Fruit fly (Drosophila melanogaster) whole organism, embryonic: ENCODE data around the gene Cog3.

Experiments
- Ada2b ChIP-seq: fragments of 200-800 bp; sonication (Bioruptor generic); IDR thresholded peaks from 2 replicates; pipeline ENCODE4 v1.3.6; 2022; ENCODE audit warnings: missing biosample characterization, missing genetic modification characterization
- Atf-2 ChIP-seq: fragments of 200-800 bp; sonication (Bioruptor generic); optimal IDR thresholded peaks from 2 replicates; lab custom pipeline; 2016; ENCODE audit warnings: missing biosample characterization, missing genetic modification characterization
- CG10979 ChIP-seq: fragments of 200-800 bp; sonication (Bioruptor generic); optimal IDR thresholded peaks from 2 replicates; lab custom pipeline; 2018; ENCODE audit warnings: missing biosample characterization, mild to moderate bottlenecking, missing genetic modification characterization, moderate library complexity
- CG11504 ChIP-seq: fragments of 200-800 bp; sonication (Bioruptor generic); optimal IDR thresholded peaks from 3 replicates; lab custom pipeline; 2019; ENCODE audit warnings: missing biosample characterization, mild to moderate bottlenecking, missing genetic modification characterization, moderate library complexity
- CG13287 ChIP-seq: fragments of 200-800 bp; sonication (Bioruptor generic); IDR thresholded peaks from 2 replicates; pipeline ENCODE4 v1.3.6; 2022; ENCODE audit warnings: missing biosample characterization, missing genetic modification characterization; ENCODE audit not compliant: partially characterized antibody
- CG15073 ChIP-seq: fragments of 200-800 bp; sonication (Bioruptor generic); optimal IDR thresholded peaks from 2 replicates; lab custom pipeline; 2016; ENCODE audit warnings: missing biosample characterization, missing genetic modification characterization
- CG15269 ChIP-seq: fragments of 200-800 bp; sonication (Bioruptor generic); optimal IDR thresholded peaks from 2 replicates; lab custom pipeline; 2018; ENCODE audit warnings: missing biosample characterization, mild to moderate bottlenecking, missing genetic modification characterization, moderate library complexity
- CG15479 ChIP-seq: fragments of 200-800 bp; sonication (Bioruptor generic); optimal IDR thresholded peaks from 3 replicates; lab custom pipeline; 2019; ENCODE audit warnings: missing biosample characterization, mild to moderate bottlenecking, missing genetic modification characterization, moderate library complexity
- CG30403 ChIP-seq: fragments of 200-800 bp; sonication (Bioruptor generic); optimal IDR thresholded peaks from 3 replicates; lab custom pipeline; 2016; ENCODE audit warnings: missing biosample characterization, missing genetic modification characterization
- CG31365 ChIP-seq: fragments of 200-800 bp; sonication (Bioruptor generic); optimal IDR thresholded peaks from 2 replicates; lab custom pipeline; 2018; ENCODE audit warnings: missing biosample characterization, mild to moderate bottlenecking, missing genetic modification characterization
- CG3838 ChIP-seq: fragments of 200-800 bp; sonication (Bioruptor generic); optimal IDR thresholded peaks from 3 replicates; lab custom pipeline; 2016; ENCODE audit warnings: missing biosample characterization, missing genetic modification characterization
- CG4328 ChIP-seq: fragments of 200-800 bp; sonication (Bioruptor generic); optimal IDR thresholded peaks from 3 replicates; lab custom pipeline; 2017; ENCODE audit warnings: missing biosample characterization, missing genetic modification reagents, missing genetic modification characterization
- CG4404 ChIP-seq: fragments of 200-800 bp; sonication (Bioruptor generic); IDR thresholded peaks from 2 replicates; pipeline ENCODE4 v1.3.6; 2022; ENCODE audit warnings: missing biosample characterization, missing genetic modification characterization
- CG6654 ChIP-seq: fragments of 200-800 bp; sonication (Bioruptor generic); optimal IDR thresholded peaks from 2 replicates; lab custom pipeline; 2017; ENCODE audit warnings: missing biosample characterization, mild to moderate bottlenecking, missing genetic modification characterization
- CG6689 ChIP-seq: fragments of 200-800 bp; sonication (Bioruptor generic); IDR thresholded peaks from 2 replicates; pipeline ENCODE4 v1.3.6; 2022; ENCODE audit warnings: missing biosample characterization, missing genetic modification characterization
- CG7556 ChIP-seq: fragments of 200-800 bp; sonication (Bioruptor generic); optimal IDR thresholded peaks from 2 replicates; lab custom pipeline; 2017; ENCODE audit warnings: missing biosample characterization, mild to moderate bottlenecking, missing genetic modification characterization
- CG8359 ChIP-seq: fragments of 200-800 bp; sonication (Bioruptor generic); optimal IDR thresholded peaks from 2 replicates; lab custom pipeline; 2017; ENCODE audit warnings: missing biosample characterization, mild to moderate bottlenecking, missing genetic modification characterization, borderline replicate concordance
- CG9609 ChIP-seq: fragments of 200-800 bp; sonication (Bioruptor generic); optimal IDR thresholded peaks from 3 replicates; lab custom pipeline; 2016; ENCODE audit warnings: missing biosample characterization, missing genetic modification characterization
- CG9817 ChIP-seq: fragments of 200-800 bp; sonication (Bioruptor generic); optimal IDR thresholded peaks from 2 replicates; lab custom pipeline; 2018; ENCODE audit warnings: missing biosample characterization, mild to moderate bottlenecking, missing genetic modification characterization, moderate library complexity
- CHES-1-like ChIP-seq: fragments of 200-800 bp; sonication (Bioruptor generic); optimal IDR thresholded peaks from 2 replicates; lab custom pipeline; 2016; ENCODE audit warnings: missing biosample characterization, missing genetic modification characterization
- D19B ChIP-seq: fragments of 200-800 bp; sonication (Bioruptor generic); optimal IDR thresholded peaks from 2 replicates; lab custom pipeline; 2017; ENCODE audit warnings: missing biosample characterization, mild to moderate bottlenecking, missing genetic modification characterization
- Dll ChIP-seq: fragments of 200-800 bp; sonication (Bioruptor generic); IDR thresholded peaks from 4 replicates; pipeline ENCODE4 v1.3.6; 2022; ENCODE audit warnings: missing biosample characterization, missing genetic modification characterization; ENCODE audit not compliant: partially characterized antibody
- Elba2 ChIP-seq: fragments of 200-800 bp; sonication (Bioruptor generic); optimal IDR thresholded peaks from 3 replicates; lab custom pipeline; 2016; ENCODE audit warnings: missing biosample characterization, missing genetic modification characterization
- Fer2 ChIP-seq: fragments of 200-800 bp; sonication (Bioruptor generic); optimal IDR thresholded peaks from 2 replicates; lab custom pipeline; 2018; ENCODE audit warnings: missing biosample characterization, mild to moderate bottlenecking, missing genetic modification characterization, moderate library complexity
- H2.0 ChIP-seq: fragments of 200-800 bp; sonication (Bioruptor generic); IDR thresholded peaks from 2 replicates; pipeline ENCODE4 v1.3.6; 2022; ENCODE audit warnings: missing biosample characterization, missing genetic modification characterization
- Hr3 ChIP-seq: fragments of 200-800 bp; sonication (Bioruptor generic); optimal IDR thresholded peaks from 3 replicates; lab custom pipeline; 2016; ENCODE audit warnings: missing biosample characterization, missing genetic modification characterization
- MBD-R2 ChIP-seq: fragments of 200-800 bp; sonication (Bioruptor generic); IDR thresholded peaks from 2 replicates; pipeline ENCODE4 v1.3.6; 2022; ENCODE audit warnings: missing biosample characterization, missing genetic modification characterization
- Max ChIP-seq: fragments of 200-800 bp; sonication (Bioruptor generic); optimal IDR thresholded peaks from 2 replicates; lab custom pipeline; 2016; ENCODE audit warnings: missing biosample characterization, mild to moderate bottlenecking, missing genetic modification characterization
- Opbp ChIP-seq: fragments of 200-800 bp; sonication (Bioruptor generic); IDR thresholded peaks from 3 replicates; pipeline ENCODE4 v1.3.6; 2022; ENCODE audit warnings: missing biosample characterization, missing genetic modification characterization; ENCODE audit not compliant: partially characterized antibody
- Ptx1 ChIP-seq: fragments of 200-800 bp; sonication (Bioruptor generic); IDR thresholded peaks from 2 replicates; pipeline ENCODE4 v1.3.6; 2022; ENCODE audit warnings: missing biosample characterization, missing genetic modification characterization
- Spps ChIP-seq: fragments of 200-800 bp; sonication (Bioruptor generic); optimal IDR thresholded peaks from 2 replicates; lab custom pipeline; 2018; ENCODE audit warnings: missing biosample characterization, mild to moderate bottlenecking, missing genetic modification characterization
- ato ChIP-seq: fragments of 200-800 bp; sonication (Bioruptor generic); IDR thresholded peaks from 2 replicates; pipeline ENCODE4 v1.3.6; 2022; ENCODE audit warnings: missing biosample characterization, missing genetic modification characterization; ENCODE audit not compliant: partially characterized antibody
- bbx ChIP-seq: fragments of 200-800 bp; sonication (Bioruptor generic); IDR thresholded peaks from 2 replicates; pipeline ENCODE4 v1.3.6; 2022; ENCODE audit warnings: missing biosample characterization, missing genetic modification characterization; ENCODE audit not compliant: partially characterized antibody
- br ChIP-seq: fragments of >200 bp; optimal IDR thresholded peaks from 2 replicates; lab custom pipeline; 2017
- cas ChIP-seq: fragments of 200-800 bp; sonication (Bioruptor generic); IDR thresholded peaks from 2 replicates; pipeline ENCODE4 v1.3.6; 2022; ENCODE audit warnings: missing biosample characterization, missing genetic modification characterization
- chm ChIP-seq: fragments of 200-800 bp; sonication (Bioruptor generic); IDR thresholded peaks from 2 replicates; pipeline ENCODE4 v1.3.6; 2022; ENCODE audit warnings: missing biosample characterization, missing genetic modification characterization
- dan ChIP-seq: fragments of 200-800 bp; sonication (Bioruptor generic); IDR thresholded peaks from 2 replicates; pipeline ENCODE4 v1.3.6; 2022; ENCODE audit warnings: missing biosample characterization, missing genetic modification characterization
- gsb-n ChIP-seq: fragments of 200-800 bp; sonication (Bioruptor generic); optimal IDR thresholded peaks from 3 replicates; lab custom pipeline; 2018; ENCODE audit warnings: missing biosample characterization, mild to moderate bottlenecking, missing genetic modification characterization
- ind ChIP-seq: fragments of 200-800 bp; sonication (Bioruptor generic); optimal IDR thresholded peaks from 3 replicates; lab custom pipeline; 2016; ENCODE audit warnings: missing biosample characterization, missing genetic modification characterization
- insv ChIP-seq, 2 experiments: fragments of 200-800 bp; sonication (Bioruptor generic); optimal IDR thresholded peaks; 3 replicates each; lab custom pipeline; 2016 to 2018; ENCODE audit warnings: missing biosample characterization in 2 of 2, missing genetic modification characterization in 2 of 2
- jing ChIP-seq: fragments of 200-800 bp; sonication (Bioruptor generic); optimal IDR thresholded peaks from 2 replicates; lab custom pipeline; 2018; ENCODE audit warnings: missing biosample characterization, mild to moderate bottlenecking, missing genetic modification characterization
- otp ChIP-seq: fragments of 200-800 bp; sonication (Bioruptor generic); IDR thresholded peaks from 3 replicates; pipeline ENCODE4, ENCODE4 v1.3.6; 2022; ENCODE audit warnings: missing biosample characterization, missing genetic modification characterization
- ranshi ChIP-seq: fragments of 200-800 bp; sonication (Bioruptor generic); IDR thresholded peaks from 2 replicates; pipeline ENCODE4 v1.3.6; 2022; ENCODE audit warnings: missing biosample characterization, missing genetic modification characterization
- schlank ChIP-seq: fragments of 200-800 bp; sonication (Bioruptor generic); optimal IDR thresholded peaks from 2 replicates; lab custom pipeline; 2018; ENCODE audit warnings: missing biosample characterization, mild to moderate bottlenecking, missing genetic modification characterization
- sisA ChIP-seq: fragments of 200-800 bp; sonication (Bioruptor generic); IDR thresholded peaks from 2 replicates; pipeline ENCODE4 v1.3.6; 2022; ENCODE audit warnings: missing biosample characterization, missing genetic modification characterization
- slou ChIP-seq: fragments of 200-800 bp; sonication (Bioruptor generic); optimal IDR thresholded peaks from 3 replicates; lab custom pipeline; 2016; ENCODE audit warnings: missing biosample characterization, missing genetic modification characterization
- tna ChIP-seq: fragments of 200-800 bp; sonication (Bioruptor generic); IDR thresholded peaks from 2 replicates; pipeline ENCODE4 v1.3.6; 2022; ENCODE audit warnings: missing biosample characterization, missing genetic modification characterization; ENCODE audit not compliant: partially characterized antibody
- usp ChIP-seq: fragments of >200 bp; optimal IDR thresholded peaks from 2 replicates; lab custom pipeline; 2017; ENCODE audit warnings: missing biosample characterization, missing genetic modification characterization
- yki ChIP-seq: fragments of >200 bp; optimal IDR thresholded peaks from 3 replicates; lab custom pipeline; 2018

Gene Cog3

dm6 chr2L:3478034-3478880 lies 21.4 kb upstream of the Cog3 start, which contains the start of gene Thor (continued):
- TF ChIP-seq CG15479 (GFP tag; lab: Kevin White, UChicago) (no peak), insv (GFP tag; optimal IDR thresholded peaks at IDR 0.05; lab: Kevin White, UChicago) (peak in 1 of 2 experiments; percentile 25), CG9817 (tag; lab: Kevin White, UChicago) (peak; percentile 26), Dll (GFP tag; lab: Robert Waterston, UW) (no peak), ind (no peak), CG9609 (GFP tag; lab: Kevin White, UChicago) (peak; percentile 22), Ptx1 (no peak), CG31365 (tag; lab: Kevin White, UChicago) (peak; percentile 46), gsb-n (tag; lab: Kevin White, UChicago) (peak; percentile 31), CG10979 (peak; percentile 50), CG11504 (tag; lab: Kevin White, UChicago) (peak; percentile 42), CG15073 (GFP tag; lab: Kevin White, UChicago) (no peak), Elba2 (no peak), otp (peak; percentile 89), tna (GFP tag; lab: Robert Waterston, UW) (peak; percentile 73; the same call in 1 of the 2 replicates), ranshi (GFP tag; lab: Robert Waterston, UW) (peak; percentile 71; the same call in 1 of the 2 replicates), Atf-2 (GFP tag; lab: Kevin White, UChicago) (peak; percentile 50), schlank (peak; percentile 81), Ada2b (peak; percentile 44), CHES-1-like (GFP tag; lab: Kevin White, UChicago) (peak; percentile 80), CG3838 (no peak), CG30403 (GFP tag; lab: Kevin White, UChicago) (peak; percentile 26), chm (GFP tag; lab: Robert Waterston, UW) (peak; percentile 95), jing (GFP tag; lab: Kevin White, UChicago) (no peak), CG7556 (GFP tag; lab: Kevin White, UChicago) (peak; percentile 59), Spps (tag; lab: Kevin White, UChicago) (peak; percentile 21), CG4404 (no peak), H2.0 (peak; percentile 66), cas (GFP tag; lab: Robert Waterston, UW) (peak; percentile 63), dan (no peak), usp (GFP tag; lab: Kevin White, UChicago) (no peak), MBD-R2 (GFP tag; lab: Robert Waterston, UW) (peak; percentile 21; the same call in 1 of the 2 replicates), slou (GFP tag; lab: Kevin White, UChicago) (peak; percentile 14), sisA (GFP tag; lab: Robert Waterston, UW) (peak; percentile 45), Max (peak; percentile 49), yki (lab: Kevin White, UChicago) (peak; percentile 89), CG15269 (tag; lab: Kevin White, UChicago) (peak; percentile 59), br (lab: Kevin White, UChicago) (no peak), CG6689 (GFP tag; lab: Robert Waterston, UW) (no peak), ato (peak; percentile 52), bbx (peak; percentile 78), CG6654 (GFP tag; lab: Kevin White, UChicago) (no peak), Hr3 (peak; percentile 13), CG4328 (peak; percentile 72), Fer2 (no peak), Opbp (GFP tag; lab: Robert Waterston, UW) (peak; percentile 71), D19B (no peak), CG8359 (peak; percentile 19), CG13287 (peak; percentile 58)
